Fruit fly (Drosophila melanogaster): ENCODE results near the gene CG12099.
A peak's percentile ranks its signal among the peaks of the same experiment; 100 is the strongest.

Gene CG12099

dm6 chr3L:1568225-1569161 is 10.2 kb upstream of the CG12099 start, which contains the start of gene CG7879:
Gene CG7879 (minus strand): TSS chr3L:1568608.
- peak; percentile 25 for TF ChIP-seq CG8159 (tag; optimal IDR thresholded peaks at IDR 0.05)
- 0 out of 3 replicates have a peak, but pooled peaks have one; percentile 17 for TF ChIP-seq CG4496 (GFP tag; IDR thresholded peaks at IDR 0.05)
- TF ChIP-seq EcR (GFP tag; optimal IDR thresholded peaks at IDR 0.05): peak; percentile 55
- TF ChIP-seq fd96Ca (GFP tag; IDR thresholded peaks at IDR 0.05): peak; percentile 34; the same call in 1 of the 3 replicates
- TF ChIP-seq Pif1B (GFP tag; optimal IDR thresholded peaks at IDR 0.05): peak; percentile 46
- TF ChIP-seq D1 (tag; optimal IDR thresholded peaks at IDR 0.05): no peak
- peak; percentile 18 for TF ChIP-seq CG15710 (tag; optimal IDR thresholded peaks at IDR 0.05)
- TF ChIP-seq Snoo (tag; optimal IDR thresholded peaks at IDR 0.05): no peak
- TF ChIP-seq gl (tag; optimal IDR thresholded peaks at IDR 0.05): no peak

DNA sequence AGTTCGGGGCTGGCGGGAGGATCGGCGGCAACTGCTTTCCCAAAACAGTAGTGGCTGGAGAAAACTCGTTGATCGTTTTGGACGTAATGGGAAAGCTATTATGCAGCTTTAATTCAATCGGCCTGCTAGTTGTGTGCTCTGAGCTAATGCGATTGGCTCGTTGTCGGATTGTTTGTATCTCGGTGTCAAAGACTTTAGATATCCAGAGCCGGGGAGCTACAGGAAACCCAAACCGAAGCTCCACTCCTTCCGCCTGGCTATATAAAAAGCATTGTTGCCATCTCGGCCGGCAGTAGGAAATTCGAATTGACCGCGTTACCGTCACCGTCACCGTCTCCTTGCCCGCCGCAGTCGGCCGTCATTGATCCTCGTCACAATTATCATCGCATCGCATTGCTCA is 6.8 kb upstream of the CG12099 start, which contains the start of gene CG12003:
CG12003 (plus strand) TSS at position 301 of the 400 bp plus-strand sequence.
- TF ChIP-seq CG14655 (GFP tag; optimal IDR thresholded peaks at IDR 0.05): no peak
- no peak for TF ChIP-seq CG12605 (GFP tag; IDR thresholded peaks at IDR 0.05)

- TF ChIP-seq fd96Ca (GFP tag; IDR thresholded peaks at IDR 0.05): no peak
- no peak for TF ChIP-seq gl (tag; optimal IDR thresholded peaks at IDR 0.05)
Observed at dm6 chr3L:1553193-1553592, 5.1 kb downstream of the CG12099 start, which contains the start of gene Pcyt2. Gene Pcyt2 (plus strand): TSS chr3L:1553493.

- TF ChIP-seq Pif1B (GFP tag; optimal IDR thresholded peaks at IDR 0.05) (no peak), CG8301 (tag; optimal IDR thresholded peaks at IDR 0.05) (no peak), Ets98B (GFP tag; IDR thresholded peaks at IDR 0.05) (no peak), CG10348 (GFP tag; IDR thresholded peaks at IDR 0.05) (no peak), gl (tag; optimal IDR thresholded peaks at IDR 0.05) (no peak), CG14655 (GFP tag; optimal IDR thresholded peaks at IDR 0.05) (no peak), CG4496 (GFP tag; IDR thresholded peaks at IDR 0.05) (no peak), fd96Ca (GFP tag; IDR thresholded peaks at IDR 0.05) (no peak)
Observed at dm6 chr3L:1550914-1551313, 7.4 kb downstream of the CG12099 start.

DNA sequence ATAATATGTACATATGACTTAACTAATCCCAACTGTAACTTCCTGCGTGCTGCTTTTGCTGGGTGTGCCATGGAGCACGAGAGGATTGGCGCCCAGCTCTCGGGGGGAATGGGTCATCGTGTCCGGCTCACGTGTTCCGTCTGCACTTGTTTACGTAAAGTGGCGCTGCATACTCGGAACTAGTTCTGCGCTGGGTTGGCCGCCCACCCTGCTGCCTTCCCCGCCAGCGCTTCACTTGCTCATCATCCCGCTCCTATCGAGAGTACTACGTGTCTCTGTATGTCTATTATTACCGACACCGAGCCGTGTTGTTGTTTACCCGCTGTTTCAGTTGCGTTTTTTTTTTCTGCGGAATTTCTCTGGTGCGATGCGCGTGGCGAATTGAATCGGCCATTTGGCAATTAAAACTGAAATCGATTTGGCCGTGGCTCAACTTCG is 8.6 kb downstream of the CG12099 start:
- TF ChIP-seq CG4496 (GFP tag; IDR thresholded peaks at IDR 0.05) (0 out of 3 replicates have a peak, but pooled peaks have one; percentile 19), CG8301 (tag; optimal IDR thresholded peaks at IDR 0.05) (no peak), CG15710 (tag; optimal IDR thresholded peaks at IDR 0.05) (no peak)

DNA sequence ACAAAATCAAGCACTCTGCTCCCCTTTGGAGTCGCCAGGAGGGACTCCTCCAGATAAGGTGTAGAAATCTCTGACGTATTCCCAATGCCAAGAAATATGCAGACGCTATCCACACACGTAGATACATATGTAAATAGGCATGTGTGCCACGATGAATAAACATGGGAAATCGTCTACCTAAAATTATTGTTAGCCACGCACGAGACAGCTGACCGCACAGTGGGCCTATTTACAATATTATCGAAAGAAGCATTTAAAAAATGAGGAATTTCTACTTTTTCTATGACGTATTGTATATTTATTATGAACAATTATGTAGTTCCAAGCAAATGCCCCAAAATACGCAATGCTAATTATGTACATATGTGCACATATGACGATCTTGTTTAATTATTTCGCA is 9.1 kb downstream of the CG12099 start:
- TF ChIP-seq Snoo (tag; optimal IDR thresholded peaks at IDR 0.05) (no peak), CG4496 (GFP tag; IDR thresholded peaks at IDR 0.05) (no peak), CG9948 (tag; optimal IDR thresholded peaks at IDR 0.05) (no peak)

DNA sequence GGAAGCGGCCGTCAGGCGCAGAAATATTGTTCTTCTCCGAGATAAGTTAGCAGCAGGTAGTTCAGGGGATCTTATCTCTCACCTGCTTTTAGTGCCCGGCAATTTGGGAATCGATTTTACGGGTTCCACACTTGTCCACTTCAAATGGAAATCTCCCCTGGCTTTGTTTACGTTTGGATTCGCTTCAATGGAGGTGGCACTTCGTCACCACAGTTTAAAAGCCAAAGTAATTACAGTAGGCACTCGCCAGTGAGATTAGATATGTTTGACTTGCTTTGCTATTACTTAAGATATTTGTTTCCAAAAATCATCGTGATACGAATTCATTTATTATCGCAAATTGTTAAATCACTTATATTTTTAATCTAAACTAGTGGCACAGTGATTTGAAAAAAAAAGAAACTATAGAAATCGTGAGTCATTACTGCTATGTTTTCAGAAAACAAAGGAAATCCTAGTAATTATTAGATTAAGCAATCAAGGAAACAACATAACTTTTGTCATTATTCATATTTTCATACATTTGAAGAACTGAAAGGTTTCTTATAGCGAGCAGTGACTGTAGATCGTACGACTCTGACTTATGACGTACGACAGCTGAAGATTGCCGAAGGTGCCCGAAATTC is 9.8 kb downstream of the CG12099 start:
- TF ChIP-seq CG32121 (GFP tag; IDR thresholded peaks at IDR 0.05) (no peak), CG15710 (tag; optimal IDR thresholded peaks at IDR 0.05) (peak; percentile 41), EcR (GFP tag; optimal IDR thresholded peaks at IDR 0.05) (no peak), CG8159 (tag; optimal IDR thresholded peaks at IDR 0.05) (peak; percentile 18), Snoo (tag; optimal IDR thresholded peaks at IDR 0.05) (peak; percentile 54), CG9948 (tag; optimal IDR thresholded peaks at IDR 0.05) (peak; percentile 5), CG34367 (tag; optimal IDR thresholded peaks at IDR 0.05) (peak; percentile 7)

DNA sequence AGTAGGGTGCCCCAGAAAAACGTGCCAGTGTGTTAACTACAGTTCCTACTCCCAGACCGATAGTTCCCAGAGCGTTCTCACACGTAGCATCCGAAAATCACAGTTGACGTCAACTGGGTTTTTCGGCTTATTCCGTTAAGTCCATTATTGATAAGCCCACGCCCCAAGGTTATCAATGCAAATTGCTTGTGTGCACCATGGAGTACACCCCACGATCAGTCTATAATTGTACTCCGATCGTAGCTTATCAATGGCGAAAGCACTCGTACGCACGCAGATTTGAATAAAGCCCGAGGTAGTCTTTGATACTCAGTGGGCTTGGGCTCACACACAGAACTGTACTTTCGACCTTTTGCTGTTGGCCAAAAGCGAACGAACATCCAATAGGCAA is 11.2 kb downstream of the CG12099 start:
- TF ChIP-seq CG8301 (tag; optimal IDR thresholded peaks at IDR 0.05) (no peak), Ets98B (GFP tag; IDR thresholded peaks at IDR 0.05) (no peak), CG9948 (tag; optimal IDR thresholded peaks at IDR 0.05) (no peak), Snoo (tag; optimal IDR thresholded peaks at IDR 0.05) (no peak), CG32121 (GFP tag; IDR thresholded peaks at IDR 0.05) (no peak), CG34367 (tag; optimal IDR thresholded peaks at IDR 0.05) (no peak), CG14655 (GFP tag; optimal IDR thresholded peaks at IDR 0.05) (no peak), CG8159 (tag; optimal IDR thresholded peaks at IDR 0.05) (no peak), EcR (GFP tag; optimal IDR thresholded peaks at IDR 0.05) (no peak), D1 (tag; optimal IDR thresholded peaks at IDR 0.05) (no peak), rn (GFP tag; IDR thresholded peaks at IDR 0.05) (no peak), CG12605 (GFP tag; IDR thresholded peaks at IDR 0.05) (no peak), CG15710 (tag; optimal IDR thresholded peaks at IDR 0.05) (no peak), CG13204 (GFP tag; optimal IDR thresholded peaks at IDR 0.05) (no peak), CG17806 (tag; optimal IDR thresholded peaks at IDR 0.05) (no peak), CG4496 (GFP tag; IDR thresholded peaks at IDR 0.05) (no peak)
